Fruit fly (Drosophila melanogaster) whole organism, embryonic: ENCODE measurements around the gene CG2321.

Source experiments
- Abd-B ChIP-seq: fragments of 200-800 bp; sonication (Bioruptor generic); optimal IDR thresholded peaks from 2 replicates; lab custom pipeline; 2018; ENCODE audit warnings: missing biosample characterization, mild to moderate bottlenecking, missing genetic modification characterization, moderate library complexity
- CG10209 ChIP-seq: fragments of 200-800 bp; sonication (Bioruptor generic); optimal IDR thresholded peaks from 3 replicates; lab custom pipeline; 2017; ENCODE audit warnings: missing biosample characterization, mild to moderate bottlenecking, missing genetic modification characterization, missing genetic modification reagents
- CG11560 ChIP-seq: fragments of 200-800 bp; sonication (Bioruptor generic); IDR thresholded peaks from 3 replicates; pipeline ENCODE4 v1.3.6; 2022; ENCODE audit warnings: missing biosample characterization, missing genetic modification characterization
- CG13123 ChIP-seq: fragments of 200-800 bp; sonication (Bioruptor generic); optimal IDR thresholded peaks from 2 replicates; lab custom pipeline; 2016; ENCODE audit warnings: missing biosample characterization, missing genetic modification characterization
- CG14710 ChIP-seq: fragments of 200-800 bp; sonication (Bioruptor generic); optimal IDR thresholded peaks from 3 replicates; lab custom pipeline; 2019; ENCODE audit warnings: missing biosample characterization, mild to moderate bottlenecking, missing genetic modification characterization, moderate library complexity
- CG15073 ChIP-seq: fragments of 200-800 bp; sonication (Bioruptor generic); optimal IDR thresholded peaks from 2 replicates; lab custom pipeline; 2016; ENCODE audit warnings: missing biosample characterization, missing genetic modification characterization
- CG15269 ChIP-seq: fragments of 200-800 bp; sonication (Bioruptor generic); optimal IDR thresholded peaks from 2 replicates; lab custom pipeline; 2018; ENCODE audit warnings: missing biosample characterization, mild to moderate bottlenecking, missing genetic modification characterization, moderate library complexity
- CG1647 ChIP-seq: fragments of 200-800 bp; sonication (Bioruptor generic); optimal IDR thresholded peaks from 3 replicates; lab custom pipeline; 2016; ENCODE audit warnings: missing biosample characterization, missing genetic modification characterization
- CG17359 ChIP-seq: fragments of 200-800 bp; sonication (Bioruptor generic); optimal IDR thresholded peaks from 3 replicates; lab custom pipeline; 2018; ENCODE audit warnings: missing biosample characterization, mild to moderate bottlenecking, missing genetic modification characterization, moderate library complexity
- CG2202 ChIP-seq: fragments of 200-800 bp; sonication (Bioruptor generic); optimal IDR thresholded peaks from 2 replicates; lab custom pipeline; 2018; ENCODE audit warnings: missing biosample characterization, mild to moderate bottlenecking, missing genetic modification characterization
- CG33557 ChIP-seq: fragments of 200-800 bp; sonication (Bioruptor generic); optimal IDR thresholded peaks from 2 replicates; lab custom pipeline; 2019; ENCODE audit warnings: missing biosample characterization, mild to moderate bottlenecking, missing genetic modification characterization, moderate library complexity
- CG34422 ChIP-seq: fragments of 200-800 bp; sonication (Bioruptor generic); IDR thresholded peaks from 3 replicates; pipeline ENCODE4 v1.3.6; 2022; ENCODE audit warnings: missing biosample characterization, missing genetic modification characterization
- CG3847 ChIP-seq: fragments of 200-800 bp; sonication (Bioruptor generic); IDR thresholded peaks from 2 replicates; pipeline ENCODE4 v1.3.6; 2022; ENCODE audit warnings: missing biosample characterization, missing genetic modification characterization
- CG4854 ChIP-seq: fragments of 200-800 bp; sonication (Bioruptor generic); optimal IDR thresholded peaks from 2 replicates; lab custom pipeline; 2016; ENCODE audit warnings: missing biosample characterization, missing genetic modification characterization, inconsistent platforms
- CG7372 ChIP-seq: fragments of 200-800 bp; sonication (Bioruptor generic); IDR thresholded peaks from 2 replicates; pipeline ENCODE4 v1.3.6; 2022; ENCODE audit warnings: missing biosample characterization, missing genetic modification characterization
- CG7928 ChIP-seq: fragments of 200-800 bp; sonication (Bioruptor generic); optimal IDR thresholded peaks from 2 replicates; lab custom pipeline; 2017; ENCODE audit warnings: missing biosample characterization, mild to moderate bottlenecking, missing genetic modification characterization
- CG7963 ChIP-seq: fragments of 200-800 bp; sonication (Bioruptor generic); IDR thresholded peaks from 3 replicates; pipeline ENCODE4 v1.3.6; 2022; ENCODE audit warnings: missing biosample characterization, missing genetic modification characterization; ENCODE audit not compliant: partially characterized antibody
- CG8765 ChIP-seq: fragments of 200-800 bp; sonication (Bioruptor generic); IDR thresholded peaks from 2 replicates; pipeline ENCODE4 v1.3.6; 2022; ENCODE audit warnings: missing biosample characterization, missing genetic modification characterization
- CG9817 ChIP-seq: fragments of 200-800 bp; sonication (Bioruptor generic); optimal IDR thresholded peaks from 2 replicates; lab custom pipeline; 2018; ENCODE audit warnings: missing biosample characterization, mild to moderate bottlenecking, missing genetic modification characterization, moderate library complexity
- Camta ChIP-seq: fragments of 200-800 bp; sonication (Bioruptor generic); optimal IDR thresholded peaks from 2 replicates; lab custom pipeline; 2016; ENCODE audit warnings: missing biosample characterization, missing genetic modification characterization
- D19A ChIP-seq: fragments of 200-800 bp; optimal IDR thresholded peaks from 3 replicates; lab custom pipeline; 2019; ENCODE audit warnings: missing biosample characterization, mild to moderate bottlenecking, missing genetic modification characterization, moderate library complexity
- Doc3 ChIP-seq: fragments of 200-800 bp; sonication (Bioruptor generic); IDR thresholded peaks from 3 replicates; pipeline ENCODE4 v1.3.6; 2022; ENCODE audit warnings: missing biosample characterization, missing genetic modification characterization; ENCODE audit not compliant: partially characterized antibody
- HHEX ChIP-seq: fragments of 200-800 bp; sonication (Bioruptor generic); optimal IDR thresholded peaks from 3 replicates; lab custom pipeline; 2017; ENCODE audit warnings: missing biosample characterization, mild to moderate bottlenecking, missing genetic modification characterization, missing genetic modification reagents
- HmgD ChIP-seq: fragments of 200-800 bp; sonication (Bioruptor generic); optimal IDR thresholded peaks from 3 replicates; lab custom pipeline; 2016; ENCODE audit warnings: missing biosample characterization, missing genetic modification characterization
- Hr39 ChIP-seq: fragments of >200 bp; optimal IDR thresholded peaks from 2 replicates; lab custom pipeline; 2017
- Hr51 ChIP-seq, 2 experiments: fragments of 200-800 bp; sonication (Bioruptor generic); optimal IDR thresholded peaks; 2 replicates in 1 of 2; 3 replicates in 1 of 2; lab custom pipeline; 2016 to 2018; ENCODE audit warnings: missing biosample characterization in 2 of 2, missing genetic modification characterization in 2 of 2, mild to moderate bottlenecking in 1 of 2, moderate library complexity in 1 of 2
- Hsf ChIP-seq: fragments of 200-800 bp; sonication (Bioruptor generic); optimal IDR thresholded peaks from 3 replicates; lab custom pipeline; 2016; ENCODE audit warnings: missing biosample characterization, missing genetic modification characterization
- MBD-R2 ChIP-seq: fragments of 200-800 bp; sonication (Bioruptor generic); IDR thresholded peaks from 2 replicates; pipeline ENCODE4 v1.3.6; 2022; ENCODE audit warnings: missing biosample characterization, missing genetic modification characterization
- PHDP ChIP-seq: fragments of 200-800 bp; sonication (Bioruptor generic); optimal IDR thresholded peaks from 3 replicates; lab custom pipeline; 2018; ENCODE audit warnings: missing biosample characterization, mild to moderate bottlenecking, missing genetic modification characterization, moderate library complexity
- Ravus ChIP-seq: fragments of 200-800 bp; sonication (Bioruptor generic); IDR thresholded peaks from 2 replicates; pipeline ENCODE4 v1.3.6; 2022; ENCODE audit warnings: missing biosample characterization, missing genetic modification characterization
- Side ChIP-seq: fragments of 200-800 bp; sonication (Bioruptor generic); optimal IDR thresholded peaks from 2 replicates; lab custom pipeline; 2016; ENCODE audit warnings: missing biosample characterization, missing genetic modification characterization
- Taf1 ChIP-seq: fragments of 200-800 bp; sonication (Bioruptor generic); IDR thresholded peaks from 2 replicates; pipeline ENCODE4 v1.3.6; 2022; ENCODE audit warnings: missing biosample characterization, missing genetic modification characterization
- Trl ChIP-seq, 3 experiments: fragments of >200 bp in 2 of 3; fragments of 200-800 bp in 1 of 3; sonication (Bioruptor generic) in 1 of 3; optimal IDR thresholded peaks; 2 replicates in 1 of 3; 3 replicates in 2 of 3; lab custom pipeline; 2016 to 2017; ENCODE audit warnings: missing biosample characterization in 1 of 3, missing genetic modification characterization in 1 of 3
- ac ChIP-seq: fragments of 200-800 bp; sonication (Bioruptor generic); optimal IDR thresholded peaks from 3 replicates; lab custom pipeline; 2017; ENCODE audit warnings: missing biosample characterization, mild to moderate bottlenecking, missing genetic modification characterization
- cad ChIP-seq: fragments of >200 bp; optimal IDR thresholded peaks from 2 replicates; lab custom pipeline; 2017; ENCODE audit warnings: missing biosample characterization, missing genetic modification characterization
- crol ChIP-seq: fragments of 200-800 bp; sonication (Bioruptor generic); IDR thresholded peaks from 2 replicates; pipeline ENCODE4 v1.3.6; 2022; ENCODE audit warnings: missing biosample characterization, missing genetic modification characterization
- crp ChIP-seq, 2 experiments: fragments of 200-800 bp; sonication (Bioruptor generic); optimal IDR thresholded peaks; 2 replicates in 1 of 2; 3 replicates in 1 of 2; lab custom pipeline; 2017; ENCODE audit warnings: missing biosample characterization in 2 of 2, missing genetic modification characterization in 2 of 2, mild to moderate bottlenecking in 1 of 2, moderate library complexity in 1 of 2
- dmrt99B ChIP-seq: fragments of 200-800 bp; sonication (Bioruptor generic); optimal IDR thresholded peaks from 2 replicates; lab custom pipeline; 2018; ENCODE audit warnings: missing biosample characterization, mild to moderate bottlenecking, missing genetic modification characterization, moderate library complexity
- gcm2 ChIP-seq: fragments of 200-800 bp; sonication (Bioruptor generic); optimal IDR thresholded peaks from 2 replicates; lab custom pipeline; 2016; ENCODE audit warnings: missing biosample characterization, missing genetic modification characterization
- inv ChIP-seq: fragments of 200-800 bp; sonication (Bioruptor generic); IDR thresholded peaks from 2 replicates; pipeline ENCODE4 v1.3.6; 2022; ENCODE audit warnings: missing biosample characterization, missing genetic modification characterization; ENCODE audit not compliant: partially characterized antibody
- jing ChIP-seq: fragments of 200-800 bp; sonication (Bioruptor generic); optimal IDR thresholded peaks from 2 replicates; lab custom pipeline; 2018; ENCODE audit warnings: missing biosample characterization, mild to moderate bottlenecking, missing genetic modification characterization
- mirr ChIP-seq: fragments of 200-800 bp; sonication (Bioruptor generic); optimal IDR thresholded peaks from 3 replicates; lab custom pipeline; 2018; ENCODE audit warnings: missing biosample characterization, mild to moderate bottlenecking, missing genetic modification characterization
- nom ChIP-seq: fragments of 200-800 bp; sonication (Bioruptor generic); optimal IDR thresholded peaks from 2 replicates; lab custom pipeline; 2017; ENCODE audit warnings: missing biosample characterization, missing genetic modification characterization, mild to moderate bottlenecking, moderate library complexity, missing genetic modification reagents
- otp ChIP-seq: fragments of 200-800 bp; sonication (Bioruptor generic); IDR thresholded peaks from 3 replicates; pipeline ENCODE4, ENCODE4 v1.3.6; 2022; ENCODE audit warnings: missing biosample characterization, missing genetic modification characterization
- pho ChIP-seq: fragments of 200-800 bp; sonication (Bioruptor generic); optimal IDR thresholded peaks from 2 replicates; lab custom pipeline; 2016; ENCODE audit warnings: missing biosample characterization, missing genetic modification characterization
- run ChIP-seq: fragments of 200-800 bp; sonication (Bioruptor generic); optimal IDR thresholded peaks from 3 replicates; lab custom pipeline; 2018; ENCODE audit warnings: missing biosample characterization, mild to moderate bottlenecking, missing genetic modification characterization
- sens ChIP-seq: fragments of 200-800 bp; sonication (Bioruptor generic); peaks from one replicate; lab custom pipeline; 2016; ENCODE audit warnings: missing biosample characterization, missing genetic modification characterization
- unc-4 ChIP-seq: fragments of 200-800 bp; sonication (Bioruptor generic); IDR thresholded peaks from 2 replicates; pipeline ENCODE4 v1.3.6; 2022; ENCODE audit warnings: missing biosample characterization, missing genetic modification characterization; ENCODE audit not compliant: partially characterized antibody
- unpg ChIP-seq: fragments of 200-800 bp; sonication (Bioruptor generic); optimal IDR thresholded peaks from 3 replicates; lab custom pipeline; 2018; ENCODE audit warnings: missing biosample characterization, mild to moderate bottlenecking, missing genetic modification characterization, moderate library complexity

Gene CG2321

dm6 chr3R:29478952-29479538, 10.0 kb downstream of the CG2321 start (continued):
- TF ChIP-seq CG8765 (GFP tag; lab: Robert Waterston, UW) (no peak), CG15269 (tag; lab: Kevin White, UChicago) (peak; percentile 79), CG4854 (GFP tag; lab: Kevin White, UChicago) (no peak), run (tag; lab: Kevin White, UChicago) (peak; percentile 8), Hsf (GFP tag; lab: Kevin White, UChicago) (peak; percentile 6), Hr51 (GFP tag; optimal IDR thresholded peaks at IDR 0.05; lab: Kevin White, UChicago) (peak in 1 of 2 experiments; percentile 84), Ravus (GFP tag; lab: Robert Waterston, UW) (no peak; the same call in 1 of the 2 replicates), PHDP (tag; lab: Kevin White, UChicago) (peak; percentile 78), CG11560 (tag; lab: Robert Waterston, UW) (no peak), Doc3 (GFP tag; lab: Robert Waterston, UW) (no peak), CG7372 (GFP tag; lab: Robert Waterston, UW) (peak; percentile 68), HHEX (GFP tag; lab: Kevin White, UChicago) (peak; percentile 50), inv (GFP tag; lab: Robert Waterston, UW) (no peak), HmgD (GFP tag; lab: Kevin White, UChicago) (no peak), crp (GFP tag; optimal IDR thresholded peaks at IDR 0.05; lab: Kevin White, UChicago) (peak in 1 of 2 experiments; percentile 78), sens (GFP tag; lab: Kevin White, UChicago) (peak; percentile 92), mirr (GFP tag; lab: Kevin White, UChicago) (peak; percentile 19), unpg (GFP tag; lab: Kevin White, UChicago) (peak; percentile 78), dmrt99B (tag; lab: Kevin White, UChicago) (peak; percentile 81), CG7963 (GFP tag; lab: Robert Waterston, UW) (no peak), CG33557 (GFP tag; lab: Kevin White, UChicago) (no peak), D19A (peak; percentile 63), otp (GFP tag; lab: Robert Waterston, UW) (no peak; the same call in 1 of the 3 replicates), crol (no peak), CG10209 (GFP tag; lab: Kevin White, UChicago) (peak; percentile 34), CG15073 (GFP tag; lab: Kevin White, UChicago) (no peak), pho (peak; percentile 10), CG13123 (no peak), CG9817 (tag; lab: Kevin White, UChicago) (peak; percentile 54), nom (GFP tag; lab: Kevin White, UChicago) (peak; percentile 61), CG17359 (tag; lab: Kevin White, UChicago) (peak; percentile 72), unc-4 (GFP tag; lab: Robert Waterston, UW) (peak; percentile 30; the same call in 1 of the 2 replicates), cad (GFP tag; lab: Kevin White, UChicago) (no peak), CG34422 (GFP tag; lab: Robert Waterston, UW) (peak; percentile 46), CG14710 (tag; lab: Kevin White, UChicago) (no peak), jing (GFP tag; lab: Kevin White, UChicago) (no peak), CG2202 (tag; lab: Kevin White, UChicago) (no peak), Abd-B (GFP tag; lab: Kevin White, UChicago) (peak; percentile 71), MBD-R2 (GFP tag; lab: Robert Waterston, UW) (peak; percentile 32; the same call in 1 of the 2 replicates), CG3847 (GFP tag; lab: Robert Waterston, UW) (peak; percentile 39; the same call in 1 of the 2 replicates), Taf1 (peak; percentile 36), Trl (optimal IDR thresholded peaks at IDR 0.05; lab: Kevin White, UChicago) (peak in 1 of 2 experiments; percentile 56), Trl (GFP tag; optimal IDR thresholded peaks at IDR 0.05; lab: Kevin White, UChicago) (no peak), Camta (GFP tag; lab: Kevin White, UChicago) (no peak), ac (GFP tag; lab: Kevin White, UChicago) (no peak), Hr39 (lab: Kevin White, UChicago) (no peak), CG1647 (GFP tag; lab: Kevin White, UChicago) (no peak), gcm2 (GFP tag; lab: Kevin White, UChicago) (no peak), CG7928 (GFP tag; lab: Kevin White, UChicago) (peak; percentile 15), Side (GFP tag; lab: Kevin White, UChicago) (no peak)
